Fruit fly (Drosophila melanogaster): ENCODE measurements around the gene CG13390.

Gene CG13390

DNA sequence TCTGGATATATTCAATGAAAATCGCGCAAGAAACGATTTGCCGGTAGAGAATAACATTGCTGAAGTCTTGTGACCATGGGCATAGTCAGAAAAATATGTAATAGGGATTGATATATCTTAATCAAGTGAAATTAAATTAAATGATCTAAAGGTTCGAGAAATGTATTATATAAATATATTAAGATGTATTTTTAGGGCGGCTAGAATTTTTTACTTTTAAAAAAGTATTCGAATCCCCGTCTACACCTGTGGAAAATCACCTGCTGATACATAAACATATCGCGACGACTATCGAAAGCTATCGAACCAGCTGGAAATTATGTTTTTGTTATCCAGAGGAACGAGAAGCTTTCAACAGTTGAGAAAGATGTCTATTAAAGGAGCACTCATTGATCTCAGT lies at the start of gene CG13390, which contains the start of gene CG17294:
Gene CG13390 (minus strand): TSS at position 81 of the 400 bp plus-strand sequence.
Gene CG17294 (plus strand): TSS at position 319 of the 400 bp plus-strand sequence.
- TF ChIP-seq CTCF (optimal IDR thresholded peaks at IDR 0.05) (no peak), CG8478 (optimal IDR thresholded peaks at IDR 0.05) (no peak)

DNA sequence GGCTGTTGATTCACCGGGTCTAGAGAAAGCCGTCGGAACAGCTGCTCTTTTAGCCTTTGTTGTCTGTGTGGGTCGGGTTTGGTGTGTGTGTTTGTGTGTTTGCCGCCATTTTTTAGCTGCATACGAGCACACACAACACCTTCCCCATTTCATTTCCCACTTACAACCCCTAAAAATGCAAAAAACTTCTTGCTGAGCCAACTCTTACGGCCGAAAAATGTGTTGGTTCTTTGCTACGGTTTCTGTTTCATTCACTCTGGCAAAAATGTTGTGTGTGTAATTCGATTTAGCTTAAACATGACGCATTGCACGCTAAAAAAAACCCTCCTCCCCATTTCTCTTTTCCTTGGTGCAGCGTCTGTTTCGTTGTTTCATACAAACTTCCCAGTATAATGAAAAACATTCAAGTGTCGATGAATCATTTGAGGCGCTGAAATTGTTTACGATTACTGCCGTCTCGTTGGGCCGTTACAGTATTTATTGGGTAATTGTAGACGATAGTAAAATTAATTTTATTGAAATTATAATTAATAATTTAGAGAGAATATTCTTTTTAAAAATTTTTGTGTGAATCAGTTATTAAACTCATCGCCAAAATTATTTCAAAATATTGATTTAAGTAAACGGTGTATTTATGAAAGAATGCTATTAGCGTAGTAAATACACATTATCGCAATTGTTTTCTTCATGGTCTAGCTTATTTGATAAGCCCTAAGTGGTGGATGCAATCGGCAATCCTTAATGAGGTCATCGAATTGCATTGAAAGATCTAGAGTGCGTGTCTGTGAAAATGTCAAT lies 49.6 kb upstream of the CG13390 start:
- TF ChIP-seq CTCF (optimal IDR thresholded peaks at IDR 0.05): no peak
- no peak for TF ChIP-seq CG8478 (optimal IDR thresholded peaks at IDR 0.05)

DNA sequence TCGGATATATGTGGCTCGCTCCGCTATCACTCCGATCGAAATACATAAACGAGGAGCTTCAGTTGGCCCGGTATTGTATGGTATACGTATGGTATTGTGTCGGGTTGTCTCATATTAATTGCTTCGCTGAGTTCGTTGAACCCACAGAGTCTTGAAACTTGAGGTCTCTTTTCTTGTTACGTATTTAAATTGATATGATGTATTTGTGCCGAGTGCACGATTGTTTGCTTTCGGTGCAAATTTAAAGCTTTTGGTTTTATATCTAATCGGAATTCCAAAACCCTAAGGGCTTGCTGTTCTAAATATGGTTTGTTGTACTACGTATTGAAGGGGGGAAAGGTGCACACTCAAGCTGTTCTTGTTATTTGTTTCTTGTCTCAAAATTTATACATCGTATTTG lies 48.6 kb upstream of the CG13390 start:
- TF ChIP-seq CG8478 (optimal IDR thresholded peaks at IDR 0.05): no peak
- TF ChIP-seq CTCF (optimal IDR thresholded peaks at IDR 0.05): no peak

DNA sequence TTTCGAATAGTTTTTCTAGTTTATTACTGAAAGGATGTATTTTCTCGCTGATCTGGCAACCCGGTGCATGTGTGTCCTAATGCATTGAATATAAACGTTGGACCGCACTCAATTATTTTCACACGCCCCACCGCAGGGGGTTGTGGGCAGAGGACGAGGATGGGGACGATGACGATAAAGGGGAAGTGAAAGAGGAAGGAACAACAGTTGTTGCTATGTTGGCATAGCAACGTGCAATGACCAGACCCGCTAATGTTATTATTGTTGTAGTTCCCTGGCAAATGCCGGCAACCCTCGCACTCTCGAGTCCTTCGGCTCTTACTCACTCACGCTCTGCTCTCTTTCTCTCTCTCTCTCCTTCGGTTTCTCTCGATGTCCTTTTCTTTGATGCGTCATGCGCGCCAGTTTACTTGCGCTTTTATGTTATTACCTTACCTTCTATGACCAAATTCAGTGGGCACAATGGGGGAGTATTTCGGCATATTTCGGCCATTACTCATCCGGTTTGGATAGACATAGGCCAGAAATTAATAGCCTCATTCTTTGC lies 48.1 kb upstream of the CG13390 start:
- TF ChIP-seq CG8478 (optimal IDR thresholded peaks at IDR 0.05) (no peak), CTCF (optimal IDR thresholded peaks at IDR 0.05) (no peak)

DNA sequence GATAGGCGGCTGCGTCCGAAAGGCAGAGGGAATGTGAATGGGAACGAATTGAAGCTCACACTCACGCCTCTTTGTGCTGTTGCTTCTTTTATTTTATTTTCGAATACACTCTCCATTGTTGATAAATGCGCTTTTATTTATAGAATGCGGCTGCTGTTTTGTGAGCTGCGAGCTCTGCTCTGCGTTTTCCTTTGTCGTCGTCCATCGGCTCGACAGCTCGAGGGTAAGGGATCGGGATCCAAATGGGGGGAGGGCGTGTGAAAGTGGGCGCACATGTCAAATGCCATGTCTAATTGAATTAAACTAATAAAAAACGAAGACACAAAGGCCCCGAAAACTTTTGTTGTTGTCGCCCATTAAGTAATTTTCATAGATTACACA lies 47.5 kb upstream of the CG13390 start:
- TF ChIP-seq CG8478 (optimal IDR thresholded peaks at IDR 0.05) (no peak), CTCF (optimal IDR thresholded peaks at IDR 0.05) (no peak)

DNA sequence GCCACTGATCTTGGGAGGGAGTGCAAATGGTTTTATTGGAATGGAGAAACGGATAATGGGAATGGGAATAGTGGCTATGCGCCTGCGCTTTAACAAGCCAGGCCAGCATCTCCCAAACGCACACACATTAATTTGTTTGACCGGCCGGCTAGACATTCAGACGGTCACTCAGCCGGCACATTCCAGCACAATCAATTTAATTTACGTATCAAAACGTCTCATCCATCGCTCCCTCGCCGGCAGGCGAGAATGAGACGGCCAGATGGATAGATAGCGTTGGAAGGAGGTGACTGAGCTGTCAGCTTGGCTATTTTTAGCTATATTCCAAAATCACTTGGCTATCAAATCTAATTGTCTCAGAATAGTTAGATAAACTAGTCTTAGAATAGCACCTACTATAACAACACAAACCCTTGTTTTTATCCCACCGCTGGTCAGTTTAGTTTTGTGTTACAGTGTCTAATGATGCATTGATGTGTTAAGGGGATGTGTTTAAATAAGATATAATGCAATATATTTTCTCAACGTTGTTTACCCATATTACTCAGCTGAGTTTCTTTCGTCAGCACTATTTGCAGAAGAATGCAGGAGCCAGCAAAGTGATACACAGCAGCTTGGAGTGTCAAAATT lies 47.0 kb upstream of the CG13390 start:
- TF ChIP-seq CG8478 (optimal IDR thresholded peaks at IDR 0.05): no peak
- no peak for TF ChIP-seq CTCF (optimal IDR thresholded peaks at IDR 0.05)

DNA sequence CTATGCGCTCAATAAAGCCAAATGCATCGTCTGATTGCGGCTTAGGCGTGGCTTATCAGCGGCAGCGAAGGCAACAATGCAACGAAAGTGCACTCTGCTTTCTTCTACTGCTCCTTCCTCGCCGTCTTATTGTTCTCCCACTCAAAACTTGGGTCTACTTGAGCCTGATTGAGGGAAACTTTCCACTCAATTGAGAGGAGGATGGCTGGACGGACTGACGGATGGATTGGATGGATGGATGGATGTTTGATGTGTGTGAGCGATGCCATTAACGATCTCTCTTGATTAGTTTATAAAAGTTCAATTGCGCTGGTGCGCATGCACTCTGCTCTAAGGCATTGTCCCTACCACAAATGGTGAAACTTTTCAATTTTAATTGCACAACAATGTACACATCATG lies 46.5 kb upstream of the CG13390 start:
- TF ChIP-seq CG8478 (optimal IDR thresholded peaks at IDR 0.05): no peak
- no peak for TF ChIP-seq CTCF (optimal IDR thresholded peaks at IDR 0.05)

DNA sequence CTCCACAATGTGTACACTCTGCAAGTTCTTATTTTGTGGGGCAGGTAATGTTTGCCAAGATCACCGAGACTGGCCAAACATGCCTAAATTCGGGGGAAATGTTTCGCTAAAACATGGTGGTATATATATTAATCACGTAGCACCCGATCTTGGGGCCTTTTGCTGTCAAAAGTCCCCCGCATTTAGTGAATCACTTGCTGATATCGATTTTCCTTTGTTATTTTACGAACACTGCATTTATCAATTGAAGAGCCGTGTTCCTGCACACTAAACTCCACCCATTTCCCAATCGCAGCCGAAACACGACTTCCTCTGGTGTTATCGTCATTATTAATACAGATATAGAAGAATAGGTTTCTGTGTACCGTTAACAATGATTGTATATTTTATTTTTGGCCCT lies 45.1 kb upstream of the CG13390 start:
- TF ChIP-seq CTCF (optimal IDR thresholded peaks at IDR 0.05) (no peak), CG8478 (optimal IDR thresholded peaks at IDR 0.05) (no peak)

DNA sequence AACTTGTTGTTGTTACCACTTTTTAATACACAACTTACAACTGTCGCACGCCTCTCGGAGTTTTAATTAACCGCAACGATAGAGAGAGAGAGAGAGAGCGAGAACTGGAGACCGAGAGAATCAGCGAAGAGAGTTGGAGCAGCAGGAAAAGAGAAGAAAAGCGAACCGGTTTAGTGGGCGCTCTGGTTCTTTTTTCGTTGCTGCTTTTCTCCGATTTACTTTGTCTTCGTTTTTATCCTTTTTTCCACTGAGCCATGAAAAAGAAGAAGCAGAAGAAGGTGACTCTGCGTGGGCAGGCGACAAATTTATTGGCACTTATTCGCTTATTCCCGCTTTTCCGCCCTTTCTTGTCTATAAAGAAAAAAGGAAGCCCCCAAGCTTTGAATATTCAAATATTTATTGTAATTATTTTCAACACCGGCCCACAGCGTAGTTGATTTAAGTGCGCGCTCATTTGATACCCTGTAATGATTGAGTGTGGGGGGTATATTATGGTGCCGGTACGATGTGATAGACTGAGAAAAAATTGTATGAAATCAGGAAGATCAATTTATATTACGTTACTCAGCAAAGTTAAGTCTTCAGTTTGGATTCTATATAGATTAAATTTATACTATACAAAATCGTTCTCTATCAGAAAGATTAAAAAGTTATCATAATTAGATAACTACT lies 43.8 kb upstream of the CG13390 start:
- no peak for TF ChIP-seq CG8478 (optimal IDR thresholded peaks at IDR 0.05)

DNA sequence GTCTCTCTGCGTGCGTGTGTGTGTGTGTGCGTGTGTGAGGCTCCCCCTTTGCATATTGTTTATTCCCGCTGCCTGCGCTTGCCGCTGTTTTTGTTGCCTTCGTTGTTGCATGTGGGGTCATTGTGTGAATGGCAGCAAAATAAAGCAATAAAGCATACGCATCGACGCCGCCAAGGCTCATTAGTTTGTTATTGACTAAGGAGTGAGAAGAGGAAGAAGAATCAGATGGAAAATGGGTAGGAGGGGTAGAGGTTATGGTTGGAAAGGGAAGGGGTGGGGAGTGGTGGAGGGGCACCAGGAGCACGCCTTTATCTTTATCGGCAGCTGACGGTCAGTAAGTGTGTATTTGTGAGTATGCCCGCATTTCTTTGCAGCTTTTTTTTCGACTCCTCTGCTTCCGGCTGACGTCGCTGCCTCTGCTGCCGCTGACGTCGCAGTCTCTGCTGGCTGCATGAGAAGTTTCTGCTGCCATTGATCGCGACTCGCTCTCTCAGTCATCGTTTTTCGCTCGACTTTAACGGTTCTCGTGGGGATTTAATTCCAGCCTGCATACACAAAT lies 42.9 kb upstream of the CG13390 start:
- no peak for TF ChIP-seq CTCF (optimal IDR thresholded peaks at IDR 0.05)
- no peak for TF ChIP-seq CG8478 (optimal IDR thresholded peaks at IDR 0.05)

DNA sequence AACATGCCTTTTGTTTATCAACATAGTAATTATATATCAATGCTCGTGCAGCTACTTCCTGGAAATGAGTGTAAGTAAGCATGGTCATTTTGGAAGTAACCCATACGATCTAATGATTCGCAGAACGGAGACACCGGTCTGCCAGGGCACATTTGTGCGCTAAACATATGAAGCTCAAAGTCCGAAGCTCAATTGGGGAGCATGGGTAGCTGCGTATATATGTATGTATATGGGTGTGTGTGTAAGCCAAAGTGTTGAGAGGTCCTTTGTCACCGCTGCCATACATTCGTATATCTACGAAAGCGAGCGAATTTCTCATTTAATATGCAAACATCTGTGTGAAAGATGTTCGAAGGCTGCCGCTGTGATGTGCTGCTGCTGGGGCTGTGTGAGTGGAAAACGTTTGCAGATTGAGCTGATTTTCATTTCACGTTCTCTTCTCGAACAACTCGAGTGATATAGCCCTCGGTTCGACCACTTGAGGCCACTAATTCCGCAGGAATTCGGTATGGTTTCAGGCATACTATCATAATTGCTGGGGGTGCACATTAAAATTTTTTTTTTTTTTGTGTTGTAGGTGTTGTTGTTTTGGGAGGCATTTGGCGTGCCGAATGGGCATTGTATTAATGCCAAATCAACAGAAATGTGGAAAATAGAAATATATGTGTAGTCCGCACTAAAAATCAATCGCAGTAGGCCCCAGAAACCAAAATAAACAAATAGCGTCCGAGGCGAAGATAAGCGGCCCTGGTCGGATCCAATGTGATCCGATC lies 41.7 kb upstream of the CG13390 start:
- TF ChIP-seq CTCF (optimal IDR thresholded peaks at IDR 0.05) (no peak), CG8478 (optimal IDR thresholded peaks at IDR 0.05) (peak; percentile 23)

DNA sequence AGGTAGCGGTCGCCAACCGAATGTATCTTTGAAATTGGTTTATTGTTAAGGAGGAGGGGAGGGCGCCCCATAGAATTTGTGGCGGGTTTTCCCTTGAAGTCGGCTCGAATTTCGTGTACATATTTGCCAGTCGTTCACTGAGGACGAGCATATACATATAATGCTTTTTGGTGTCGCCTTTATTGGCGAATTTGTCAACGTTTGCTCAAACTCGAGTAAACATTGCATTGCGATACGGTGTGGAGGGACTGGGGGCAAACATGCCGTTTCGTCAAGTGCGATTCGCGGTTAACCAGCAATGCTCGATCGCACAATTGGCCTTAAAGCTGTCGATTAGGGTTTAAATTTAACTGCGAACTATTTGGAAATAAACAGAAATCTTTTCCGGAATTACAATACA lies 41.0 kb upstream of the CG13390 start:
- TF ChIP-seq CG8478 (optimal IDR thresholded peaks at IDR 0.05): no peak

DNA sequence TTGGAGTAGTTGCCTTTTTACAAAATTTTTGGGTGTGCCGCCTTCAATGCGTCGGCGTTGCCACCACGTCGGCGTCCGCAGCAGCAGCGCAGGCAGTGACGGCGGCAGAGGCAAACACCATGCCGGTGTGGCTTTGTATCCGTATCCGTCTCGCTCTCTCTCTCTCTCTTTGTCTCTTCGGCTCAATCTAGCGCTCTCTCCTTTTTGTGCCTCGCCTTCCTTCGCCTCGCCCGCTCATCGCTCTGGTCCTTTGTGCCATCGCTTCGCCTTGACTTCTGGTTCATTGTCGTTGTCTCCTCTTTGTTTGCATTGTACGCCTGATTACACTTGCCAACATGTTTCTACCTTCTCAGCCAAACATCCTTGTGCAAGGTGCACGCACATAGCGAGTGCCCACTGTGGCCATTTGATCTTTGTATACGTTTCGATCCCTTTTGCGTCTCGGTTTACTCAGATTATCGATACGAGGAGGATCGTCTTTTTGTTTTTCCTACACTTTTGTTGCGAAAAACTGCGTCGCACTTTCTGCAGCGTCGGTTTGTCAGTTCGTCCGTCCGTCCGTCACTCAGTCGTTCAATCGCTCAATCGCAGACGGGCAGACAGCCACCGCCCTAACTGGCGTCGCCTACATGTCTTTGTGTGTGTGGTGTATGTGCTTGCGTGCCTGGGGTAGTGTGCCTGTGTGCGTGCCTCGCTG lies 39.9 kb upstream of the CG13390 start:
- TF ChIP-seq CTCF (optimal IDR thresholded peaks at IDR 0.05): no peak
- TF ChIP-seq CG8478 (optimal IDR thresholded peaks at IDR 0.05): no peak

Measured in S2 (cell line).